Worm (Caenorhabditis elegans): ENCODE measurements around the gene ceh-83.

Gene ceh-83

ce11 chrII:1706385-1706784 lies 29.9 kb downstream of the ceh-83 start, which contains the start of gene sdz-18:
Gene sdz-18, minus strand, starts transcription at chrII:1706485.
- TF ChIP-seq nhr-43 (tag; optimal IDR thresholded peaks at IDR 0.05; ENCODE audit: poor library complexity, severe bottlenecking) (no peak), ceh-82 (tag; optimal IDR thresholded peaks at IDR 0.05) (no peak), nhr-76 (tag; optimal IDR thresholded peaks at IDR 0.05) (no peak), unc-39 (tag; optimal IDR thresholded peaks at IDR 0.05) (no peak), aly-2 (tag; optimal IDR thresholded peaks at IDR 0.05) (no peak), nhr-25 (tag; optimal IDR thresholded peaks at IDR 0.05) (no peak), nfya-1 (tag; optimal IDR thresholded peaks at IDR 0.05; ENCODE audit: insufficient read depth) (no peak), ama-1 (optimal IDR thresholded peaks at IDR 0.05) (no peak), fkh-10 (GFP tag; optimal IDR thresholded peaks at IDR 0.05) (no peak), nhr-67 (tag; optimal IDR thresholded peaks at IDR 0.05) (no peak)

ce11 chrII:1703363-1703762 lies 33.0 kb downstream of the ceh-83 start, which contains the start of gene fbxb-47:
Gene fbxb-47, minus strand, starts transcription at chrII:1703463.
- TF ChIP-seq egl-27 (tag; optimal IDR thresholded peaks at IDR 0.05) (no peak), nhr-67 (tag; optimal IDR thresholded peaks at IDR 0.05) (no peak), nhr-23 (tag; optimal IDR thresholded peaks at IDR 0.05) (no peak), nfya-1 (tag; optimal IDR thresholded peaks at IDR 0.05; ENCODE audit: insufficient read depth) (no peak), nhr-25 (tag; optimal IDR thresholded peaks at IDR 0.05) (no peak), elt-2 (tag; optimal IDR thresholded peaks at IDR 0.05) (no peak)

ce11 chrII:1695861-1696260 lies 40.5 kb downstream of the ceh-83 start, which contains the start of gene F58E1.13:
Gene F58E1.13, minus strand, starts transcription at chrII:1695872.
- TF ChIP-seq daf-12 (tag; optimal IDR thresholded peaks at IDR 0.05) (no peak), nhr-43 (tag; optimal IDR thresholded peaks at IDR 0.05; ENCODE audit: poor library complexity, severe bottlenecking) (no peak), aly-2 (tag; optimal IDR thresholded peaks at IDR 0.05) (no peak), fkh-2 (tag; optimal IDR thresholded peaks at IDR 0.05) (no peak), ceh-16 (tag; optimal IDR thresholded peaks at IDR 0.05) (no peak), nhr-67 (tag; optimal IDR thresholded peaks at IDR 0.05) (no peak), nhr-237 (tag; optimal IDR thresholded peaks at IDR 0.05) (no peak), R02D3.7 (tag; optimal IDR thresholded peaks at IDR 0.05) (no peak), nhr-76 (tag; optimal IDR thresholded peaks at IDR 0.05) (no peak), lin-39 (tag; optimal IDR thresholded peaks at IDR 0.05) (no peak), lin-15B (tag; optimal IDR thresholded peaks at IDR 0.05) (no peak), zag-1 (tag; optimal IDR thresholded peaks at IDR 0.05) (no peak), mdl-1 (tag; optimal IDR thresholded peaks at IDR 0.05) (no peak), hmg-11 (tag; optimal IDR thresholded peaks at IDR 0.05) (no peak), fkh-10 (GFP tag; optimal IDR thresholded peaks at IDR 0.05) (no peak), unc-39 (tag; optimal IDR thresholded peaks at IDR 0.05) (no peak)

ce11 chrII:1694530-1694929 lies 41.8 kb downstream of the ceh-83 start, which contains the start of gene fbxc-26:
Gene fbxc-26, minus strand, starts transcription at chrII:1694630.
- no peak for TF ChIP-seq lin-39 (tag; optimal IDR thresholded peaks at IDR 0.05)
- TF ChIP-seq nhr-237 (tag; optimal IDR thresholded peaks at IDR 0.05): no peak
- TF ChIP-seq nhr-12 (tag; optimal IDR thresholded peaks at IDR 0.05): no peak
- no peak for TF ChIP-seq tbx-2 (tag; optimal IDR thresholded peaks at IDR 0.05)
- no peak for TF ChIP-seq fos-1 (tag; optimal IDR thresholded peaks at IDR 0.05)
- TF ChIP-seq mdl-1 (tag; optimal IDR thresholded peaks at IDR 0.05): no peak
- no peak for TF ChIP-seq nhr-67 (tag; optimal IDR thresholded peaks at IDR 0.05)

- TF ChIP-seq jun-1 (tag; optimal IDR thresholded peaks at IDR 0.05) (no peak), ztf-4 (tag; optimal IDR thresholded peaks at IDR 0.05) (no peak)
These were observed 43.5 kb downstream of the ceh-83 start, which contains the start of gene fbxc-21 for ce11 chrII:1692827-1693226. Gene fbxc-21, minus strand, starts transcription at chrII:1692927.

DNA sequence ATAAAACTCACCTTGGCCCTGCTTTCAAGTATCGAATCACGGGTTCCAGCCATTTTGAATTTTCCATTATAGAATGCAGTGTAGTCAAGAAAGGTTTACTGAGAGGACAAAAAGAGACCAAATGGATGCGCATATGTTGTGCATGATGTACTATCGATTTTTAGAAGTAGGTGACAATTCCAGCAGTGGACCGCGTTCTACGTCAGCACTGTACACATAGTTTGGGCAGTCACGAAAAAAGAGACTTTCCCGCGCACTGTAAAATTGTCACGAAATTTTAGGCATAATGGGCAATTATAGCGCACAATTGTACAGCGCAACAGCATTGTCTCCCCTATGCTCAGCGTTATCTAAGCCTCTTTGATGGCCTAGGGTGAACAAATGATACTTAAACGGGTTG lies 45.3 kb downstream of the ceh-83 start, which contains the start of gene fbxc-22:
Gene fbxc-22, minus strand, starts transcription at position 101 of the 400 bp plus-strand sequence.
- no peak for TF ChIP-seq daf-12 (tag; optimal IDR thresholded peaks at IDR 0.05)
- no peak for TF ChIP-seq nhr-25 (tag; optimal IDR thresholded peaks at IDR 0.05)
- TF ChIP-seq nfya-1 (tag; optimal IDR thresholded peaks at IDR 0.05; ENCODE audit: insufficient read depth): no peak
- no peak for TF ChIP-seq lin-15B (tag; optimal IDR thresholded peaks at IDR 0.05)
- TF ChIP-seq egl-27 (tag; optimal IDR thresholded peaks at IDR 0.05): no peak
- no peak for TF ChIP-seq mdl-1 (tag; optimal IDR thresholded peaks at IDR 0.05)
- no peak for TF ChIP-seq nhr-11 (tag; optimal IDR thresholded peaks at IDR 0.05)

DNA sequence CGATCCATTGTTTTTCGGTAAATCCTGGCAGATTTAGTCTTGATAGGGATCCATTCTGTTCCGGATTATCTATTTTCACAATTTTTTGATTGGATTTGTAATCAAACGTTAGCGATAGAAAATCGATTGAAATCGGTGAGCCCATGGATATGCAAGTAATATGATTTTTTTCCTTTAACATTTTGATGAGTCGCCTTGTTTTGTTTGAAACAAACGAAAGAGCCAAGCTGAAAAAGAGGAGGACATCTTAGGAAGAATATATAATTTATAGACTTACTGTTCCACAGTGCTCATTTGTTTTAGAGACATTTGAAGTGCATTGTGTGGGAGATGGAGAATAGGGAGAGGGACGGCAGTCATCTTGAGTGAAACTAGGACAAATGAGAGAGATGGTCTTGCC lies 47.5 kb downstream of the ceh-83 start, which contains the start of the genes fbxb-18 and fbxb-19:
Gene fbxb-18, minus strand, starts transcription at position 101 of the 400 bp plus-strand sequence.
Gene fbxb-19, minus strand, starts transcription at position 369 of the 400 bp plus-strand sequence.
- TF ChIP-seq lin-39 (tag; optimal IDR thresholded peaks at IDR 0.05) (no peak), lsy-12 (tag; optimal IDR thresholded peaks at IDR 0.05) (no peak), eor-1 (tag; optimal IDR thresholded peaks at IDR 0.05) (no peak), nfya-1 (tag; optimal IDR thresholded peaks at IDR 0.05; ENCODE audit: insufficient read depth) (no peak), R02D3.7 (tag; optimal IDR thresholded peaks at IDR 0.05) (no peak), ceh-16 (tag; optimal IDR thresholded peaks at IDR 0.05) (no peak)
